Worm (Caenorhabditis elegans) whole organism, midembryonic: ENCODE data around the gene scl-7.

Experiments
- T22C8.4 ChIP-seq: fragments of 200-800 bp; sonication (Bioruptor generic); IDR thresholded peaks from 2 replicates; pipeline ENCODE4 v1.3.6; 2022; ENCODE audit warnings: missing genetic modification characterization, missing compliant biosample characterization
- cog-1 ChIP-seq: sonication (generic microtip); optimal IDR thresholded peaks from 2 replicates; lab custom pipeline; 2016; ENCODE audit warnings: missing genetic modification characterization, missing compliant biosample characterization
- flt-1 ChIP-seq: fragments of 200-800 bp; sonication (Bioruptor generic); IDR thresholded peaks from 2 replicates; pipeline ENCODE4 v1.3.6; 2022; ENCODE audit warnings: missing genetic modification characterization, missing compliant biosample characterization
- klf-2 ChIP-seq: fragments of 200-800 bp; sonication (Bioruptor generic); conservative IDR thresholded peaks from 2 replicates; pipeline ENCODE4 v1.3.6; 2022; ENCODE audit warnings: missing genetic modification reagents, missing genetic modification characterization, missing compliant biosample characterization
- med-1 ChIP-seq: sonication (generic microtip); optimal IDR thresholded peaks from 2 replicates; lab custom pipeline; 2017; ENCODE audit warnings: missing genetic modification characterization, mild to moderate bottlenecking, missing compliant biosample characterization, antibody characterized with exemption, missing genetic modification reagents; ENCODE audit not compliant: insufficient read depth
- ref-1 ChIP-seq: fragments of 200-800 bp; sonication (Bioruptor generic); conservative IDR thresholded peaks from 2 replicates; pipeline ENCODE4 v1.3.6; 2022; ENCODE audit warnings: missing genetic modification reagents, missing genetic modification characterization, missing compliant biosample characterization
- tab-1 ChIP-seq: fragments of 200-800 bp; sonication (Bioruptor generic); IDR thresholded peaks from 2 replicates; pipeline ENCODE4 v1.3.6; 2022; ENCODE audit warnings: missing genetic modification characterization, missing compliant biosample characterization
- ztf-23 ChIP-seq: fragments of 200-800 bp; sonication (Bioruptor generic); IDR thresholded peaks from 2 replicates; pipeline ENCODE4 v1.3.6; 2022; ENCODE audit warnings: missing genetic modification reagents, missing genetic modification characterization, missing compliant biosample characterization
- ztf-29 ChIP-seq: fragments of 200-800 bp; sonication (Bioruptor generic); IDR thresholded peaks from 2 replicates; pipeline ENCODE4 v1.3.6; 2022; ENCODE audit warnings: missing genetic modification reagents, missing genetic modification characterization, missing compliant biosample characterization

Gene scl-7

ce11 chrIV:13052568-13052967 is 17.7 kb upstream of the scl-7 start, which contains the start of gene F49E11.7:
TSS of gene F49E11.7 (plus strand) at chrIV:13052868.
- TF ChIP-seq cog-1: no peak

- no peak for TF ChIP-seq klf-2 (GFP tag; lab: Robert Waterston, UW)
Observed at ce11 chrIV:13056026-13056425, 14.2 kb upstream of the scl-7 start, which contains the start of gene scl-1. TSS of gene scl-1 (plus strand) at chrIV:13056326.

ce11 chrIV:13057418-13057817 is 12.8 kb upstream of the scl-7 start, which contains the start of gene scl-2:
TSS of gene scl-2 (plus strand) at chrIV:13057710.
- TF ChIP-seq med-1 (GFP tag; lab: Kevin White, UChicago): no peak
- no peak for TF ChIP-seq klf-2 (GFP tag; lab: Robert Waterston, UW)
- TF ChIP-seq ztf-23 (GFP tag; lab: Robert Waterston, UW): no peak
- no peak for TF ChIP-seq cog-1

ce11 chrIV:13059284-13059683 is 11.0 kb upstream of the scl-7 start, which contains the start of gene scl-3:
TSS of gene scl-3 (plus strand) at chrIV:13059584.
- no peak for TF ChIP-seq tab-1 (GFP tag; lab: Robert Waterston, UW)

- no peak for TF ChIP-seq klf-2 (GFP tag; lab: Robert Waterston, UW)
Observed at ce11 chrIV:13063714-13064113, 6.5 kb upstream of the scl-7 start, which contains the start of gene scl-5. TSS of gene scl-5 (plus strand) at chrIV:13064014.

- TF ChIP-seq flt-1 (GFP tag; lab: Robert Waterston, UW) (no peak), tab-1 (GFP tag; lab: Robert Waterston, UW) (no peak), ztf-23 (GFP tag; lab: Robert Waterston, UW) (no peak), ref-1 (GFP tag; lab: Robert Waterston, UW) (no peak), ztf-29 (no peak), cog-1 (no peak), T22C8.4 (GFP tag; lab: Robert Waterston, UW) (no peak), klf-2 (GFP tag; lab: Robert Waterston, UW) (no peak), med-1 (GFP tag; lab: Kevin White, UChicago) (no peak)
Observed at ce11 chrIV:13066044-13066443, 4.2 kb upstream of the scl-7 start.

ce11 chrIV:13067200-13067599 is 3.0 kb upstream of the scl-7 start, which contains the start of gene col-131:
TSS of gene col-131 (minus strand) at chrIV:13067300.
- TF ChIP-seq klf-2 (GFP tag; lab: Robert Waterston, UW) (no peak), flt-1 (GFP tag; lab: Robert Waterston, UW) (no peak), ztf-23 (GFP tag; lab: Robert Waterston, UW) (no peak), tab-1 (GFP tag; lab: Robert Waterston, UW) (no peak), ref-1 (GFP tag; lab: Robert Waterston, UW) (no peak), med-1 (GFP tag; lab: Kevin White, UChicago) (no peak)

ce11 chrIV:13068451-13068850 is 1.8 kb upstream of the scl-7 start, which contains the start of gene scl-6:
TSS of gene scl-6 (plus strand) at chrIV:13068751.
- TF ChIP-seq flt-1 (GFP tag; lab: Robert Waterston, UW) (no peak), cog-1 (no peak)

ce11 chrIV:13071445-13071844 is 1.2 kb downstream of the scl-7 start, which contains the start of gene scl-8:
TSS of gene scl-8 (plus strand) at chrIV:13071745.
- TF ChIP-seq ztf-29 (no peak), ztf-23 (GFP tag; lab: Robert Waterston, UW) (no peak), tab-1 (GFP tag; lab: Robert Waterston, UW) (no peak), med-1 (GFP tag; lab: Kevin White, UChicago) (no peak), ref-1 (GFP tag; lab: Robert Waterston, UW) (no peak), klf-2 (GFP tag; lab: Robert Waterston, UW) (no peak), flt-1 (GFP tag; lab: Robert Waterston, UW) (no peak), T22C8.4 (GFP tag; lab: Robert Waterston, UW) (no peak), cog-1 (no peak)

ce11 chrIV:13075625-13076252 is 5.5 kb downstream of the scl-7 start:
- TF ChIP-seq tab-1 (GFP tag; lab: Robert Waterston, UW): no peak
- no peak for TF ChIP-seq med-1 (GFP tag; lab: Kevin White, UChicago)
- no peak for TF ChIP-seq cog-1
- no peak for TF ChIP-seq ztf-29
- TF ChIP-seq ref-1 (GFP tag; lab: Robert Waterston, UW): no peak
- no peak for TF ChIP-seq flt-1 (GFP tag; lab: Robert Waterston, UW)
- TF ChIP-seq ztf-23 (GFP tag; lab: Robert Waterston, UW): no peak
- no peak for TF ChIP-seq klf-2 (GFP tag; lab: Robert Waterston, UW)
- no peak for TF ChIP-seq T22C8.4 (GFP tag; lab: Robert Waterston, UW)

ce11 chrIV:13076620-13077019 is 6.4 kb downstream of the scl-7 start, which contains the start of gene C39E9.7:
TSS of gene C39E9.7 (minus strand) at chrIV:13076720.
- TF ChIP-seq flt-1 (GFP tag; lab: Robert Waterston, UW): no peak
- no peak for TF ChIP-seq klf-2 (GFP tag; lab: Robert Waterston, UW)
- no peak for TF ChIP-seq ref-1 (GFP tag; lab: Robert Waterston, UW)
- TF ChIP-seq cog-1: no peak
- no peak for TF ChIP-seq ztf-29
- no peak for TF ChIP-seq med-1 (GFP tag; lab: Kevin White, UChicago)
- no peak for TF ChIP-seq T22C8.4 (GFP tag; lab: Robert Waterston, UW)
- no peak for TF ChIP-seq ztf-23 (GFP tag; lab: Robert Waterston, UW)
- no peak for TF ChIP-seq tab-1 (GFP tag; lab: Robert Waterston, UW)
